Worm (Caenorhabditis elegans) whole organism, mixed stage, embryonic: Measurements from ENCODE around the gene pola-1.

ENCODE experiments used
- M03D4.4 ChIP-seq: sonication (generic microtip); optimal IDR thresholded peaks from 2 replicates; lab custom pipeline; 2017; ENCODE audit warnings: mild to moderate bottlenecking, missing genetic modification characterization, missing compliant biosample characterization
- bed-3 ChIP-seq: fragments of 200-800 bp; sonication (Bioruptor generic); optimal IDR thresholded peaks from 3 replicates; lab custom pipeline; 2018; ENCODE audit warnings: mild to moderate bottlenecking, missing genetic modification characterization, moderate library complexity, missing compliant biosample characterization
- blmp-1 ChIP-seq: fragments of 150-350 bp; optimal IDR thresholded peaks from 2 replicates; lab custom pipeline; 2014; ENCODE audit warnings: missing biosample characterization, missing genetic modification characterization
- ceh-39 ChIP-seq: fragments of 150-350 bp; optimal IDR thresholded peaks from 2 replicates; lab custom pipeline; 2014; ENCODE audit warnings: missing biosample characterization, missing genetic modification characterization
- ceh-43 ChIP-seq: fragments of 200-800 bp; sonication (Bioruptor generic); optimal IDR thresholded peaks from 2 replicates; lab custom pipeline; 2018; ENCODE audit warnings: mild to moderate bottlenecking, missing genetic modification characterization, moderate library complexity, missing compliant biosample characterization
- ceh-83 ChIP-seq: fragments of 200-800 bp; sonication (Bioruptor generic); optimal IDR thresholded peaks from 2 replicates; lab custom pipeline; 2018; ENCODE audit warnings: mild to moderate bottlenecking, missing genetic modification characterization, missing compliant biosample characterization
- ces-1 ChIP-seq: fragments of 150-350 bp; optimal IDR thresholded peaks from 2 replicates; lab custom pipeline; 2014; ENCODE audit warnings: missing biosample characterization, missing genetic modification reagents, missing genetic modification characterization
- cnd-1 ChIP-seq: fragments of 200-800 bp; sonication (Bioruptor generic); optimal IDR thresholded peaks from 2 replicates; lab custom pipeline; 2018; ENCODE audit warnings: mild to moderate bottlenecking, missing genetic modification characterization, missing compliant biosample characterization
- drap-1 ChIP-seq: fragments of 200-800 bp; sonication (Bioruptor generic); optimal IDR thresholded peaks from 3 replicates; lab custom pipeline; 2018; ENCODE audit warnings: mild to moderate bottlenecking, missing genetic modification characterization, missing compliant biosample characterization
- elt-1 ChIP-seq: sonication (generic microtip); optimal IDR thresholded peaks from 2 replicates; lab custom pipeline; 2017; ENCODE audit warnings: missing genetic modification characterization, mild to moderate bottlenecking, missing compliant biosample characterization, antibody characterized with exemption, moderate library complexity, borderline replicate concordance; ENCODE audit not compliant: insufficient read depth
- elt-3 ChIP-seq: fragments of 150-350 bp; optimal IDR thresholded peaks from 2 replicates; lab custom pipeline; 2014; ENCODE audit warnings: missing biosample characterization, missing genetic modification characterization
- flh-1 ChIP-seq: fragments of 200-800 bp; sonication (Bioruptor generic); optimal IDR thresholded peaks from 2 replicates; lab custom pipeline; 2018; ENCODE audit warnings: mild to moderate bottlenecking, missing genetic modification characterization, moderate library complexity, missing compliant biosample characterization
- hlh-1 ChIP-seq: fragments of 150-350 bp; optimal IDR thresholded peaks from 2 replicates; lab custom pipeline; 2014; ENCODE audit warnings: missing biosample characterization, missing genetic modification reagents, missing genetic modification characterization
- lin-13 ChIP-seq: fragments of 150-350 bp; optimal IDR thresholded peaks from 2 replicates; lab custom pipeline; 2014; ENCODE audit warnings: missing biosample characterization, missing genetic modification characterization
- lin-32 ChIP-seq: fragments of 200-800 bp; sonication (Bioruptor generic); optimal IDR thresholded peaks from 2 replicates; lab custom pipeline; 2018; ENCODE audit warnings: mild to moderate bottlenecking, missing genetic modification characterization, missing compliant biosample characterization
- lsy-2 ChIP-seq: fragments of 150-350 bp; optimal IDR thresholded peaks from 2 replicates; lab custom pipeline; 2014; ENCODE audit warnings: missing biosample characterization, missing genetic modification characterization
- mab-5 ChIP-seq: fragments of 150-350 bp; optimal IDR thresholded peaks from 2 replicates; lab custom pipeline; 2014; ENCODE audit warnings: missing biosample characterization, missing genetic modification characterization
- mep-1 ChIP-seq: fragments of 150-350 bp; optimal IDR thresholded peaks from 2 replicates; lab custom pipeline; 2017; ENCODE audit warnings: missing biosample characterization, missing genetic modification reagents, missing genetic modification characterization, inconsistent platforms
- mls-2 ChIP-seq: sonication (generic microtip); optimal IDR thresholded peaks from 2 replicates; lab custom pipeline; 2016; ENCODE audit warnings: mild to moderate bottlenecking, missing genetic modification characterization, moderate library complexity, missing compliant biosample characterization
- nhr-12 ChIP-seq: fragments of 150-350 bp; optimal IDR thresholded peaks from 2 replicates; lab custom pipeline; 2014; ENCODE audit warnings: missing biosample characterization, missing genetic modification characterization
- nhr-2 ChIP-seq: fragments of 150-350 bp; optimal IDR thresholded peaks from 2 replicates; lab custom pipeline; 2014; ENCODE audit warnings: missing biosample characterization, missing genetic modification characterization
- nhr-237 ChIP-seq: fragments of 150-350 bp; optimal IDR thresholded peaks from 2 replicates; lab custom pipeline; 2014; ENCODE audit warnings: missing biosample characterization, missing genetic modification characterization
- nhr-28 ChIP-seq: fragments of 150-350 bp; optimal IDR thresholded peaks from 2 replicates; lab custom pipeline; 2014; ENCODE audit warnings: missing biosample characterization, missing genetic modification characterization
- pha-4 ChIP-seq: fragments of 150-350 bp; optimal IDR thresholded peaks from 2 replicates; lab custom pipeline; 2018; ENCODE audit warnings: missing biosample characterization, missing genetic modification reagents, missing genetic modification characterization
- sem-2 ChIP-seq: fragments of 200-800 bp; sonication (Bioruptor generic); optimal IDR thresholded peaks from 2 replicates; lab custom pipeline; 2018; ENCODE audit warnings: mild to moderate bottlenecking, missing genetic modification characterization, missing compliant biosample characterization
- sptf-1 ChIP-seq: sonication (generic microtip); optimal IDR thresholded peaks from 2 replicates; lab custom pipeline; 2017; ENCODE audit warnings: mild to moderate bottlenecking, missing genetic modification characterization, moderate library complexity, missing compliant biosample characterization
- tbx-8 ChIP-seq: fragments of 200-800 bp; sonication (Bioruptor generic); optimal IDR thresholded peaks from 2 replicates; lab custom pipeline; 2018; ENCODE audit warnings: mild to moderate bottlenecking, missing genetic modification characterization, moderate library complexity, missing compliant biosample characterization
- unc-120 ChIP-seq: sonication (generic microtip); optimal IDR thresholded peaks from 2 replicates; lab custom pipeline; 2017; ENCODE audit warnings: missing genetic modification characterization, missing compliant biosample characterization; ENCODE audit not compliant: poor library complexity, severe bottlenecking
- unc-39 ChIP-seq: fragments of 150-350 bp; optimal IDR thresholded peaks from 2 replicates; lab custom pipeline; 2014; ENCODE audit warnings: missing biosample characterization, missing genetic modification characterization
- unc-62 ChIP-seq: fragments of 150-350 bp; optimal IDR thresholded peaks from 2 replicates; lab custom pipeline; 2014; ENCODE audit warnings: missing biosample characterization, missing genetic modification reagents, missing genetic modification characterization
- zip-8 ChIP-seq: fragments of 150-350 bp; optimal IDR thresholded peaks from 2 replicates; lab custom pipeline; 2014; ENCODE audit warnings: missing biosample characterization, missing genetic modification characterization
- ztf-11 ChIP-seq: fragments of 150-350 bp; optimal IDR thresholded peaks from 2 replicates; lab custom pipeline; 2014; ENCODE audit warnings: missing biosample characterization, missing genetic modification characterization

Gene pola-1

ce11 chrIII:11185483-11186115 is 43.4 kb downstream of the pola-1 start:
- TF ChIP-seq sem-2 (GFP tag; lab: Kevin White, UChicago) (no peak), ces-1 (GFP tag; lab: Kevin White, UChicago) (no peak), ceh-39 (tag; lab: Kevin White, UChicago) (no peak), lin-32 (GFP tag; lab: Kevin White, UChicago) (no peak), bed-3 (no peak), lsy-2 (no peak), blmp-1 (no peak), unc-62 (no peak), nhr-12 (tag; lab: Kevin White, UChicago) (no peak)
- TF ChIP-seq, all 35 proteins: peak for 0

ce11 chrIII:11188132-11188531 is 45.9 kb downstream of the pola-1 start:
- TF ChIP-seq ceh-83 (GFP tag; lab: Kevin White, UChicago): no peak
- TF ChIP-seq nhr-237 (tag; lab: Kevin White, UChicago): no peak
- no peak for TF ChIP-seq pha-4 (tag; lab: Kevin White, UChicago)
- no peak for TF ChIP-seq flh-1 (GFP tag; lab: Kevin White, UChicago)

ce11 chrIII:11193251-11193650 is 51.0 kb downstream of the pola-1 start:
- TF ChIP-seq ceh-43 (GFP tag; lab: Kevin White, UChicago) (no peak), elt-3 (tag; lab: Kevin White, UChicago) (no peak), tbx-8 (no peak), nhr-237 (tag; lab: Kevin White, UChicago) (no peak), drap-1 (GFP tag; lab: Kevin White, UChicago) (no peak)

- TF ChIP-seq cnd-1 (no peak), elt-1 (no peak), ztf-11 (tag; lab: Kevin White, UChicago) (no peak), flh-1 (GFP tag; lab: Kevin White, UChicago) (no peak), ces-1 (GFP tag; lab: Kevin White, UChicago) (no peak), unc-120 (tag; lab: Kevin White, UChicago) (no peak), mls-2 (tag; lab: Kevin White, UChicago) (no peak), sem-2 (GFP tag; lab: Kevin White, UChicago) (no peak), unc-39 (tag; lab: Kevin White, UChicago) (no peak), pha-4 (tag; lab: Kevin White, UChicago) (no peak), drap-1 (GFP tag; lab: Kevin White, UChicago) (no peak), mep-1 (no peak), sptf-1 (tag; lab: Kevin White, UChicago) (no peak), nhr-28 (tag; lab: Kevin White, UChicago) (no peak), zip-8 (tag; lab: Kevin White, UChicago) (no peak), ceh-83 (GFP tag; lab: Kevin White, UChicago) (no peak)
These were observed 51.9 kb downstream of the pola-1 start for ce11 chrIII:11194123-11194522.

ce11 chrIII:11195140-11195539 is 52.9 kb downstream of the pola-1 start, which contains the start of gene tra-1:
Gene tra-1, minus strand, starts transcription at chrIII:11195201.
- TF ChIP-seq unc-62 (no peak), ceh-39 (tag; lab: Kevin White, UChicago) (no peak), ceh-43 (GFP tag; lab: Kevin White, UChicago) (no peak), ceh-83 (GFP tag; lab: Kevin White, UChicago) (no peak), hlh-1 (tag; lab: Kevin White, UChicago) (no peak), mab-5 (tag; lab: Kevin White, UChicago) (no peak), sptf-1 (tag; lab: Kevin White, UChicago) (no peak), flh-1 (GFP tag; lab: Kevin White, UChicago) (no peak), lin-13 (no peak), nhr-2 (tag; lab: Kevin White, UChicago) (no peak), M03D4.4 (tag; lab: Kevin White, UChicago) (no peak), unc-120 (tag; lab: Kevin White, UChicago) (no peak), ztf-11 (tag; lab: Kevin White, UChicago) (no peak), tbx-8 (no peak), lsy-2 (no peak), lin-32 (GFP tag; lab: Kevin White, UChicago) (no peak)
